Fruit fly (Drosophila melanogaster): ENCODE data around the gene CG7366.

DNA sequence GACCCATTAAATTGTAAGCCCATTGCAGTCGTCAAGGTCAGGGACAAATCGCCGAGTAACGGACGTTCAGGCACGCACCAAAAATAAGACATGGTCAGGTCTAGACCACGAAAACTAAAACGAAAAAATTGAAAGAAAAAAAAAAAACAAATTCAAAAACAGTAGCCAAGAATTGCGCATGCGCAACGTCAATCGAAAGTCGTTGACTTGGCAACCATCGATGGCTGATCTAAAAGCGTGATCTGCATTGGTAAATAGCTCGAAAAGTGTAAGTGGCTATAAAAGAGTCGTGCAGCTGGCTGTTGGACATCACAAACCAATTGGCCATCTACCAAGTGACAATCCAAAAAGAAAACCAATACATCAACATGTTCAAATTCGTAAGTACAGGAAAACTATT lies 19.6 kb upstream of the CG7366 start, which contains the start of gene CG13678:
- no peak for TF ChIP-seq Myc (optimal IDR thresholded peaks at IDR 0.05)
- TF ChIP-seq ttk (optimal IDR thresholded peaks at IDR 0.05): no peak
- TF ChIP-seq h (optimal IDR thresholded peaks at IDR 0.05): no peak
- no peak for TF ChIP-seq Sin3A (optimal IDR thresholded peaks at IDR 0.05)
- no peak for TF ChIP-seq psq (optimal IDR thresholded peaks at IDR 0.05)

Measured in Kc167 (cell line).